Worm (Caenorhabditis elegans) whole organism, young adult: ENCODE measurements around the gene set-22.

Source experiments
- B0019.2 ChIP-seq: fragments of 200-800 bp; sonication (Bioruptor generic); conservative IDR thresholded peaks from 2 replicates; pipeline ENCODE4 v1.3.6; 2022; ENCODE audit warnings: missing genetic modification reagents, missing genetic modification characterization, missing compliant biosample characterization
- B0035.1 ChIP-seq: sonication (generic microtip); optimal IDR thresholded peaks from 2 replicates; lab custom pipeline; 2016; ENCODE audit warnings: missing genetic modification characterization, mild to moderate bottlenecking, missing compliant biosample characterization, missing genotype, missing genetic modification reagents
- B0261.1 ChIP-seq: sonication (generic microtip); optimal IDR thresholded peaks from 2 replicates; lab custom pipeline; 2016; ENCODE audit warnings: mild to moderate bottlenecking, missing genetic modification characterization, moderate library complexity, missing compliant biosample characterization
- F33H1.4 ChIP-seq: fragments of 200-800 bp; sonication (Bioruptor generic); IDR thresholded peaks from 2 replicates; pipeline ENCODE4 v1.3.6; 2022; ENCODE audit warnings: missing genetic modification reagents, missing genetic modification characterization, missing compliant biosample characterization
- F37B4.10 ChIP-seq: fragments of 200-800 bp; sonication (Bioruptor generic); IDR thresholded peaks from 2 replicates; pipeline ENCODE4 v1.3.6; 2022; ENCODE audit warnings: missing genetic modification characterization, missing compliant biosample characterization
- T26A5.8 ChIP-seq: sonication (generic microtip); optimal IDR thresholded peaks from 2 replicates; lab custom pipeline; 2016; ENCODE audit warnings: missing genetic modification characterization, missing compliant biosample characterization
- Y53F4B.3 ChIP-seq: fragments of 200-800 bp; sonication (Bioruptor generic); IDR thresholded peaks from 2 replicates; pipeline ENCODE4 v1.3.6; 2022; ENCODE audit warnings: missing genetic modification reagents, missing genetic modification characterization, missing compliant biosample characterization
- Y53G8AR.9 ChIP-seq: fragments of 200-800 bp; sonication (Bioruptor generic); conservative IDR thresholded peaks from 2 replicates; pipeline ENCODE4 v1.3.6; 2022; ENCODE audit warnings: missing genetic modification reagents, missing genetic modification characterization, missing compliant biosample characterization
- Y56A3A.18 ChIP-seq: fragments of 200-800 bp; sonication (Bioruptor generic); IDR thresholded peaks from 2 replicates; pipeline ENCODE4 v1.3.6; 2022; ENCODE audit warnings: missing genetic modification reagents, missing genetic modification characterization, missing compliant biosample characterization
- akir-1 ChIP-seq: fragments of 200-800 bp; sonication (Bioruptor generic); optimal IDR thresholded peaks from 2 replicates; lab custom pipeline; 2018; ENCODE audit warnings: mild to moderate bottlenecking, missing genetic modification characterization, moderate library complexity, missing compliant biosample characterization
- atf-7 ChIP-seq: sonication (generic microtip); optimal IDR thresholded peaks from 2 replicates; lab custom pipeline; 2017; ENCODE audit warnings: mild to moderate bottlenecking, missing genetic modification characterization, missing compliant biosample characterization
- athp-1 ChIP-seq: sonication (generic microtip); optimal IDR thresholded peaks from 2 replicates; lab custom pipeline; 2017; ENCODE audit warnings: mild to moderate bottlenecking, missing genetic modification characterization, missing compliant biosample characterization
- bed-1 ChIP-seq: fragments of 200-800 bp; sonication (Bioruptor generic); IDR thresholded peaks from 2 replicates; pipeline ENCODE4 v1.3.6; 2022; ENCODE audit warnings: missing genetic modification reagents, missing genetic modification characterization, missing compliant biosample characterization
- cebp-1 ChIP-seq, 2 experiments: fragments of 200-800 bp in 1 of 2; sonication (Bioruptor generic) in 1 of 2; sonication (generic microtip) in 1 of 2; IDR thresholded peaks in 1 of 2; optimal IDR thresholded peaks in 1 of 2; 2 replicates each; pipeline versions ENCODE4 v1.3.6 to Lab custom; 2017 to 2022; ENCODE audit warnings: missing compliant biosample characterization in 2 of 2, missing genetic modification characterization in 2 of 2, mild to moderate bottlenecking in 1 of 2, missing genetic modification reagents in 1 of 2, moderate library complexity in 1 of 2
- cebp-2 ChIP-seq: fragments of 200-800 bp; sonication (Bioruptor generic); IDR thresholded peaks from 2 replicates; pipeline ENCODE4 v1.3.6; 2022; ENCODE audit warnings: missing genetic modification characterization, missing compliant biosample characterization
- ceh-79 ChIP-seq: sonication (generic microtip); optimal IDR thresholded peaks from 2 replicates; lab custom pipeline; 2017; ENCODE audit warnings: mild to moderate bottlenecking, missing genetic modification characterization, missing compliant biosample characterization
- ceh-91 ChIP-seq: fragments of 200-800 bp; sonication (Bioruptor generic); IDR thresholded peaks from 2 replicates; pipeline ENCODE4 v1.3.6; 2022; ENCODE audit warnings: missing genetic modification reagents, missing genetic modification characterization, missing compliant biosample characterization
- dox-1 ChIP-seq: fragments of 200-800 bp; sonication (Bioruptor generic); IDR thresholded peaks from 2 replicates; pipeline ENCODE4 v1.3.6; 2022; ENCODE audit warnings: missing genetic modification reagents, missing genetic modification characterization, missing compliant biosample characterization
- dpl-1 ChIP-seq: fragments of 150-350 bp; optimal IDR thresholded peaks from 2 replicates; lab custom pipeline; 2014; ENCODE audit warnings: missing biosample characterization, missing genetic modification reagents, missing genetic modification characterization
- efl-1 ChIP-seq: fragments of 150-350 bp; optimal IDR thresholded peaks from 2 replicates; lab custom pipeline; 2014; ENCODE audit warnings: missing biosample characterization, missing genetic modification reagents, missing genetic modification characterization
- ets-4 ChIP-seq: fragments of 200-800 bp; sonication (Bioruptor generic); optimal IDR thresholded peaks from 2 replicates; lab custom pipeline; 2018; ENCODE audit warnings: mild to moderate bottlenecking, missing genetic modification characterization, missing compliant biosample characterization
- gei-17 ChIP-seq: fragments of 200-800 bp; sonication (Bioruptor generic); optimal IDR thresholded peaks from 2 replicates; lab custom pipeline; 2018; ENCODE audit warnings: mild to moderate bottlenecking, missing genetic modification characterization, missing compliant biosample characterization
- hlh-26 ChIP-seq: fragments of 200-800 bp; sonication (Bioruptor generic); conservative IDR thresholded peaks from 2 replicates; pipeline ENCODE4 v1.3.6; 2022; ENCODE audit warnings: missing genetic modification reagents, missing genetic modification characterization, missing compliant biosample characterization
- let-607 ChIP-seq, 2 experiments: fragments of 200-800 bp in 1 of 2; sonication (Bioruptor generic) in 1 of 2; sonication (generic microtip) in 1 of 2; optimal IDR thresholded peaks; 2 replicates each; lab custom pipeline; 2016 to 2018; ENCODE audit warnings: mild to moderate bottlenecking in 2 of 2, missing compliant biosample characterization in 2 of 2, missing genetic modification characterization in 2 of 2, moderate library complexity in 2 of 2, missing genotype in 1 of 2
- madf-10 ChIP-seq: sonication (generic microtip); optimal IDR thresholded peaks from 2 replicates; lab custom pipeline; 2016; ENCODE audit warnings: mild to moderate bottlenecking, missing genetic modification characterization, missing compliant biosample characterization
- madf-3 ChIP-seq: fragments of 200-800 bp; sonication (Bioruptor generic); IDR thresholded peaks from 2 replicates; pipeline ENCODE4 v1.3.6; 2022; ENCODE audit warnings: missing genetic modification reagents, missing genetic modification characterization, missing compliant biosample characterization
- mel-28 ChIP-seq: sonication (generic microtip); optimal IDR thresholded peaks from 2 replicates; lab custom pipeline; 2016; ENCODE audit warnings: borderline replicate concordance, mild to moderate bottlenecking, missing genetic modification characterization, missing compliant biosample characterization
- mes-4 ChIP-seq: sonication (generic microtip); optimal IDR thresholded peaks from 2 replicates; lab custom pipeline; 2016; ENCODE audit warnings: missing genotype, missing genetic modification characterization, missing compliant biosample characterization
- pha-4 ChIP-seq: fragments of 150-350 bp; sonication (generic microtip); optimal IDR thresholded peaks from 2 replicates; lab custom pipeline; 2014; ENCODE audit warnings: missing biosample characterization, missing genetic modification reagents, missing genetic modification characterization
- rpc-1 ChIP-seq, 2 experiments: fragments of 150-350 bp in 1 of 2; sonication (generic microtip) in 1 of 2; optimal IDR thresholded peaks; 2 replicates each; lab custom pipeline; 2014 to 2018; ENCODE audit warnings: missing biosample characterization in 1 of 2, missing genetic modification characterization in 1 of 2, missing genetic modification reagents in 1 of 2, missing genotype in 1 of 2
- sdz-38 ChIP-seq: sonication (generic microtip); optimal IDR thresholded peaks from 2 replicates; lab custom pipeline; 2016; ENCODE audit warnings: missing genotype, missing genetic modification characterization, missing compliant biosample characterization
- snpc-1.3 ChIP-seq: sonication (generic microtip); optimal IDR thresholded peaks from 2 replicates; lab custom pipeline; 2017; ENCODE audit warnings: missing genetic modification characterization, mild to moderate bottlenecking, missing compliant biosample characterization, antibody characterized with exemption, moderate library complexity, missing genotype, missing genetic modification reagents; ENCODE audit not compliant: insufficient read depth
- sptf-2 ChIP-seq: fragments of 200-800 bp; sonication (Bioruptor generic); optimal IDR thresholded peaks from 2 replicates; lab custom pipeline; 2018; ENCODE audit warnings: mild to moderate bottlenecking, missing genetic modification characterization, missing compliant biosample characterization
- tlf-1 ChIP-seq: fragments of 200-800 bp; sonication (Bioruptor generic); optimal IDR thresholded peaks from 2 replicates; lab custom pipeline; 2018; ENCODE audit warnings: mild to moderate bottlenecking, missing genetic modification characterization, missing compliant biosample characterization
- zfh-2 ChIP-seq: fragments of 200-800 bp; sonication (Bioruptor generic); conservative IDR thresholded peaks from 2 replicates; pipeline ENCODE4 v1.3.6; 2022; ENCODE audit warnings: missing genetic modification reagents, missing genetic modification characterization, missing compliant biosample characterization
- ztf-18 ChIP-seq: sonication (generic microtip); optimal IDR thresholded peaks from 2 replicates; lab custom pipeline; 2016; ENCODE audit warnings: missing genotype, mild to moderate bottlenecking, missing genetic modification characterization, missing compliant biosample characterization

set-22 gene

DNA sequence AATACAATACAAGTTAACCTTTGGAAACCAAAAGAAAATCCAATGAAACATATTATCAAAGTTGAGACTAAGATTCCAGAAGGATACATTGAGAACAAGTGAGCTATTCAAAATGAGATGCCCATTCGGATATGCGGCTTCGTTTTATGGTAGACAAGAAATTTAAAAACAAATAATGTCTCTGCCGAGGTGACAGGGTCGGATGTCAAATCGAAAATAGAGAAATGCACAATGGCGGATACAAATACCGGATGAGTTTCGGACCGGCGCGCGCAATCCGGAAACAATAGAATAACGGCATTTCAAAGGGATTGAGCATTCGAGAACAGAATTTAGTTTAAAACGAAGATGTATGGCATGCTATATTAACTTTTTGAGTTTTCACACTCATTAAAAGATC is 26.6 kb downstream of the set-22 start, which contains the start of gene F22E12.3:
TSS of gene F22E12.3 (minus strand) at position 101 of the 400 bp plus-strand sequence.
- no peak for TF ChIP-seq gei-17
- TF ChIP-seq atf-7 (tag; lab: Kevin White, UChicago) = no peak
- no peak for TF ChIP-seq tlf-1 (GFP tag; lab: Kevin White, UChicago)
- no peak for TF ChIP-seq T26A5.8 (tag; lab: Kevin White, UChicago)
- TF ChIP-seq ztf-18 = no peak
- no peak for TF ChIP-seq bed-1
- no peak for TF ChIP-seq pha-4
- no peak for TF ChIP-seq ceh-91
- no peak for TF ChIP-seq dox-1 (GFP tag; lab: Robert Waterston, UW)
- no peak for TF ChIP-seq F37B4.10 (GFP tag; lab: Robert Waterston, UW)
- TF ChIP-seq madf-10 = no peak
- TF ChIP-seq hlh-26 = no peak
- TF ChIP-seq cebp-2 = no peak
- TF ChIP-seq zfh-2 = no peak
- TF ChIP-seq B0035.1 (tag; lab: Kevin White, UChicago) = no peak
- TF ChIP-seq ceh-79 (tag; lab: Kevin White, UChicago) = no peak
- no peak for TF ChIP-seq efl-1
- no peak for TF ChIP-seq let-607 (tag; optimal IDR thresholded peaks at IDR 0.05; lab: Kevin White, UChicago)

DNA sequence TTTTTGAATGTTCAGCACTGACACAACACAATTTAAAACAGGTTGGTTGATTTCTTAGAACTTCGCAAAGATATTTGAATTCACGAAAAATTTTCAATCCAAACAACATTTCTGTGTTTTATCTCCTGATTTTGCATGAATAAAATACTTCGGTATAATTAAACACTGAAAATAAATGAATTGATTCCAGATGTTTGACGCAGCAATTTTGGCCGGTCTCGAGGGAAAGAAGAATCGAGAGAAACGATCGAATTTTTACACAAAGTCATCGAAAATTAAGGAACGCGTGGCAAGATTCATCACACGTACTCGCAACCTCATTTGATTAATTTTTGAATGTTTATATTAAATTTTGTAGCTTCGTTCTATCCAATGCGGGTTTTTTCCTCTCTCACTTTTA is 27.4 kb downstream of the set-22 start:
- TF ChIP-seq cebp-1 (GFP tag; IDR thresholded peaks at IDR 0.05; lab: Robert Waterston, UW) (no peak), cebp-1 (tag; optimal IDR thresholded peaks at IDR 0.05; lab: Kevin White, UChicago) (no peak), let-607 (tag; optimal IDR thresholded peaks at IDR 0.05; lab: Kevin White, UChicago) (no peak), rpc-1 (optimal IDR thresholded peaks at IDR 0.05; lab: Kevin White, UChicago) (no peak), rpc-1 (tag; optimal IDR thresholded peaks at IDR 0.05; lab: Kevin White, UChicago) (no peak), madf-10 (no peak), sptf-2 (GFP tag; lab: Kevin White, UChicago) (no peak), madf-3 (GFP tag; lab: Robert Waterston, UW) (no peak), sdz-38 (no peak), Y56A3A.18 (GFP tag; lab: Robert Waterston, UW) (no peak), akir-1 (GFP tag; lab: Kevin White, UChicago) (no peak), ceh-91 (no peak)

DNA sequence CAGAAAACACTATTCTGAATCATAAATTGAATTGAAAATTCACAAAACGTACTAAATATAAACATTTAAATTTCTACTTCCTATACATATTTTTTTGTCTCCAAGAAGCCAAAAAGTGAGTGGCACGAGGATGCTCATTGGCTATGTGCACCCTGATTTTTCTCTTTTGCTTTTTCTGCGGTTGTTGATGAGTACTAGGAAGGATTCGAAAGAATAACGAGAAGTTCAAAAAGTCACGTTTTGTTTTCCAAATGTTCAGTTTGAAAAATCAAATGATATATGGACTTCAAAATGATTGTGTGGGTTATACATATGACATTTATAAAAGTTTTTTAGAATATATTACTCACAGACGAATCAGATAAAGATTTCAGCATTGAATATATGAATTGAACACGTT is 28.0 kb downstream of the set-22 start:
- TF ChIP-seq B0261.1 (tag; lab: Kevin White, UChicago) (no peak), F33H1.4 (GFP tag; lab: Robert Waterston, UW) (no peak), T26A5.8 (tag; lab: Kevin White, UChicago) (no peak), mel-28 (tag; lab: Kevin White, UChicago) (no peak), Y53G8AR.9 (GFP tag; lab: Robert Waterston, UW) (no peak), Y53F4B.3 (GFP tag; lab: Robert Waterston, UW) (no peak), let-607 (tag; optimal IDR thresholded peaks at IDR 0.05; lab: Kevin White, UChicago) (no peak), dpl-1 (GFP tag; lab: Kevin White, UChicago) (no peak), snpc-1.3 (no peak), athp-1 (tag; lab: Kevin White, UChicago) (no peak), ets-4 (GFP tag; lab: Kevin White, UChicago) (no peak), gei-17 (no peak), F37B4.10 (GFP tag; lab: Robert Waterston, UW) (no peak), madf-10 (no peak), B0019.2 (no peak), mes-4 (tag; lab: Kevin White, UChicago) (no peak), ztf-18 (no peak)
